Worm (Caenorhabditis elegans) whole organism, L4/young adult: Measurements from ENCODE around the gene mps-2.

Source experiments
- dao-5 ChIP-seq: sonication (generic microtip); optimal IDR thresholded peaks from 2 replicates; lab custom pipeline; 2016; ENCODE audit warnings: missing genotype, missing genetic modification characterization, moderate library complexity, missing compliant biosample characterization
- him-1 ChIP-seq: sonication (generic microtip); optimal IDR thresholded peaks from 2 replicates; lab custom pipeline; 2016; ENCODE audit warnings: missing genotype, missing genetic modification reagents, missing genetic modification characterization, missing compliant biosample characterization

DNA sequence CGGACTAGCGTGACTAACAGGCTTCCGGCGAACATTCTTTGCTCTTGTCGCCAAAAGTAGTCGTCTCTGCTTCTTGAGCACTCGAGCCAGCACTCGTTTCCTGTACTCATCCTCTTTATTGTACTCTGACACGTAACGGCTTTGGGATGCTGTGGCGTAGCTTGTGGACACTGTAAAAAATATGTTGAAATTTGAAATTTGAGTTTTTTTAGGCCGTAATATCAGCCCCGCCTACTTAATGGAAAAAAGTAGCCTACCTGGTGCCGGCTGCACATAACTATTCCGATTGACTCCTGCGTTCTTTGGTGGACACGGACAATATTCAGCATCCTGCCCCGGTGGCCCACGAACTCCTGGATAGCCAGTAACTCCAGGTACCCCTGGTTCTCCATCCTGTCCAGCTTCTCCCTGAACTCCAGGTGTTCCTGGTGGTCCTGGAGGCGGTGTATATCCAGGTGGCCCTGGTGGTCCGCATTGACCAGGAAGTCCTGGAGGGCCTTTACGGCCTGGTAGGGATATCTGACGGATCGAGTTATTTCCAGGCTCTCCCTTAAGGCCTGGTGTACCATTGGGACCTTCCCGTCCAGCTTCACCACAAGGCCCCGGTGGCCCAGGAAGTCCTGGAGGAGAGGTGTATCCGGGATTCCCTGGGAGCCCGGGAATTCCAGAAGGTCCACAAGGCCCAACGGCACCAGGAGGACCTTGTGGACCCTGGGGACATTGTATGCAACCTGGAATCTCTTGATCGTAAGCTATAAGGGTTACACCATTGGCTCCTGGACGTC, 7.9 kb downstream of the mps-2 start:
- TF ChIP-seq him-1 (tag; lab: Kevin White, UChicago) (no peak), dao-5 (tag; lab: Kevin White, UChicago) (no peak)
